Worm (Caenorhabditis elegans) whole organism, mixed stage, embryonic: ENCODE results near the gene vab-3.

Source experiments
- ceh-39 ChIP-seq: fragments of 150-350 bp; optimal IDR thresholded peaks from 2 replicates; lab custom pipeline; 2014; ENCODE audit warnings: missing biosample characterization, missing genetic modification characterization
- ceh-83 ChIP-seq: fragments of 200-800 bp; sonication (Bioruptor generic); optimal IDR thresholded peaks from 2 replicates; lab custom pipeline; 2018; ENCODE audit warnings: mild to moderate bottlenecking, missing genetic modification characterization, missing compliant biosample characterization
- ces-1 ChIP-seq: fragments of 150-350 bp; optimal IDR thresholded peaks from 2 replicates; lab custom pipeline; 2014; ENCODE audit warnings: missing biosample characterization, missing genetic modification reagents, missing genetic modification characterization

DNA sequence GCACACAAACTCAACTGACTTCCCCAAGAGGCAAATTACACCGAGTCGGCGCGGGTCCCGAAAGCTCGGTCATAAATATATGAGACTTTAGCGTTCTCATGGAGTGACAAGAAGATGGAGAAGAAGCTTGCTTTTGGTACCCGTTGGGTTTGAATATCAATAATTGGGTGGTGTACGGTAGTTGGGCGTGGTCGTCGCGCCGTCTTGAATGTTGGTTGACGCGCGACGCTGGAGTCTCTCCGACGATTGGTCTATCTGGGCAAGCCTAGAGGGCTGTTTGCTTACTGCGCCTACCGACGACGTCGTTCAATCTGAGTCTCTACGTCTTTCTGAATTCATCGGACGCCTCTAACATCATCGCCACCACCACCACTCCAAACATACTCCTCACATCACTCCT is 15.1 kb downstream of the vab-3 start:
- TF ChIP-seq ces-1 (GFP tag; lab: Kevin White, UChicago) (no peak), ceh-83 (no peak), ceh-39 (tag; lab: Kevin White, UChicago) (no peak)
